Worm (Caenorhabditis elegans): ENCODE results near the gene div-1.

DNA sequence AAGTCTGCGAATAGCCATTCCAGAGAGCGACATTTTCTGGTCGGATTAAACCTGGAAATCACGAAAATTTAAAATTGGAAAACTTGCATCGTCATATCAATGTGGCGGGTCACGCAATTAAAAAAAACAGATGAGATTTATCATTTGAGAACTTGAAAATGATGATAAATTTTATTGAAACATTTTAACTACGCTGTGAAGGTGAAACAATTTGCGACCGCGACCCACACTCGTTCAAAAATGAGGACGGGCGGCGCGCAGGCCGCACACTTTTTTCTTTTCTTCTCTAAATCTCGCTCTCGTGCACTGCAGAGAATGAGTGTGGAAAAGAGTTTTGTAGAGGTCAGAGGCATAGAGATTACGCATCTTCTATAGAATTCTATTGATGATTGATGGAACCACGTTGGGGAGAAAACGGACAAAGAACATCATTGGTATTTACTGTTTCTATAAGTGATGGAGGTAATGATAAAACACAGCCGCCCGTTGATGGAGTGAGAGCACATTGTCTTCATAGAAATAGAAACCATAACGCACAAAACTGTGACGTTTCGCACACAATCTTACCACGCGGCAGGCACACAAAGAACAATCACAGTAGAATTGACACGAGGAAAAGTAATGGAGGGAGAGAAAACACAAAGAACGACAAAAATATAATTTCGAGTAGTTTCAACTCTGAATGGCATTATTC, 31.6 kb downstream of the div-1 start, which contains the start of gene cts-1:
- TF ChIP-seq unc-62 (GFP tag; optimal IDR thresholded peaks at IDR 0.05) (peak; percentile 53), snpc-4 (tag; optimal IDR thresholded peaks at IDR 0.05) (no peak), nhr-12 (tag; optimal IDR thresholded peaks at IDR 0.05) (no peak), unc-39 (tag; optimal IDR thresholded peaks at IDR 0.05) (no peak), ces-1 (GFP tag; optimal IDR thresholded peaks at IDR 0.05) (peak; percentile 23), nhr-28 (tag; optimal IDR thresholded peaks at IDR 0.05) (no peak), lsy-2 (tag; optimal IDR thresholded peaks at IDR 0.05) (peak; percentile 76), elt-1 (tag; optimal IDR thresholded peaks at IDR 0.05; ENCODE audit: borderline replicate concordance, insufficient read depth) (no peak)

Measured in whole organism, mixed stage, embryonic.